Fruit fly (Drosophila melanogaster) whole organism, prepupa: ENCODE data around the gene CG6928.

Experiments
- Blimp-1 ChIP-seq: fragments of 200-800 bp; sonication (Bioruptor generic); optimal IDR thresholded peaks from 3 replicates; lab custom pipeline; 2017; ENCODE audit warnings: missing biosample characterization, missing genetic modification characterization, mild to moderate bottlenecking, moderate library complexity, missing genetic modification reagents
- CG10669 ChIP-seq: fragments of 200-800 bp; sonication (Bioruptor generic); optimal IDR thresholded peaks from 3 replicates; lab custom pipeline; 2018; ENCODE audit warnings: missing biosample characterization, mild to moderate bottlenecking, missing genetic modification characterization, moderate library complexity
- CG11902 ChIP-seq: fragments of 200-800 bp; sonication (Bioruptor generic); optimal IDR thresholded peaks from 3 replicates; lab custom pipeline; 2016; ENCODE audit warnings: missing biosample characterization, missing genetic modification characterization
- CG15336 ChIP-seq: fragments of 200-800 bp; sonication (Bioruptor generic); IDR thresholded peaks from 2 replicates; pipeline ENCODE4 v1.3.6; 2022; ENCODE audit warnings: missing biosample characterization, missing genetic modification characterization
- CG1621 ChIP-seq: fragments of 200-800 bp; sonication (Bioruptor generic); optimal IDR thresholded peaks from 3 replicates; lab custom pipeline; 2018; ENCODE audit warnings: missing biosample characterization, mild to moderate bottlenecking, missing genetic modification characterization
- CG3032 ChIP-seq: fragments of 200-800 bp; optimal IDR thresholded peaks from 2 replicates; lab custom pipeline; 2019; ENCODE audit warnings: missing biosample characterization, mild to moderate bottlenecking, missing genetic modification characterization, moderate library complexity
- CG32006 ChIP-seq: fragments of 200-800 bp; sonication (Bioruptor generic); optimal IDR thresholded peaks from 3 replicates; lab custom pipeline; 2017; ENCODE audit warnings: missing biosample characterization, mild to moderate bottlenecking, missing genetic modification characterization
- CG7368 ChIP-seq: fragments of 200-800 bp; sonication (Bioruptor generic); optimal IDR thresholded peaks from 3 replicates; lab custom pipeline; 2016; ENCODE audit warnings: missing biosample characterization, missing genetic modification characterization
- CG8119 ChIP-seq: fragments of 200-800 bp; sonication (Bioruptor generic); IDR thresholded peaks from 3 replicates; pipeline ENCODE4 v1.3.6; 2022; ENCODE audit warnings: missing biosample characterization, missing genetic modification characterization
- Eip75B ChIP-seq: fragments of 200-800 bp; sonication (Bioruptor generic); optimal IDR thresholded peaks from 3 replicates; lab custom pipeline; 2016; ENCODE audit warnings: missing biosample characterization, missing genetic modification characterization
- Ets96B ChIP-seq: fragments of 200-800 bp; optimal IDR thresholded peaks from 2 replicates; lab custom pipeline; 2019; ENCODE audit warnings: missing biosample characterization, mild to moderate bottlenecking, missing genetic modification characterization, moderate library complexity
- Gug ChIP-seq: fragments of 200-800 bp; sonication (Bioruptor generic); IDR thresholded peaks from 2 replicates; pipeline ENCODE4 v1.3.6; 2022; ENCODE audit warnings: missing biosample characterization, missing genetic modification characterization
- Hr38 ChIP-seq: sonication (Bioruptor generic); optimal IDR thresholded peaks from 2 replicates; lab custom pipeline; 2016; ENCODE audit warnings: missing biosample characterization, missing genetic modification characterization
- Hr4 ChIP-seq: fragments of 200-800 bp; sonication (Bioruptor generic); optimal IDR thresholded peaks from 3 replicates; lab custom pipeline; 2016; ENCODE audit warnings: missing biosample characterization, missing genetic modification characterization
- Lpt ChIP-seq: fragments of 200-800 bp; sonication (Bioruptor generic); optimal IDR thresholded peaks from 3 replicates; lab custom pipeline; 2016; ENCODE audit warnings: missing biosample characterization, missing genetic modification characterization
- Met ChIP-seq: fragments of 200-800 bp; sonication (Bioruptor generic); optimal IDR thresholded peaks from 3 replicates; lab custom pipeline; 2016; ENCODE audit warnings: missing biosample characterization, missing genetic modification characterization
- OdsH ChIP-seq: fragments of 200-800 bp; sonication (Bioruptor generic); optimal IDR thresholded peaks from 3 replicates; lab custom pipeline; 2016; ENCODE audit warnings: missing biosample characterization, missing genetic modification characterization
- Sox102F ChIP-seq: fragments of 200-800 bp; sonication (Bioruptor generic); optimal IDR thresholded peaks from 2 replicates; lab custom pipeline; 2016; ENCODE audit warnings: missing biosample characterization, mild to moderate bottlenecking, missing genetic modification characterization
- Sox14 ChIP-seq: fragments of 200-800 bp; sonication (Bioruptor generic); optimal IDR thresholded peaks from 3 replicates; lab custom pipeline; 2016; ENCODE audit warnings: missing biosample characterization, missing genetic modification characterization
- Sox15 ChIP-seq: fragments of 200-800 bp; sonication (Bioruptor generic); optimal IDR thresholded peaks from 3 replicates; lab custom pipeline; 2016; ENCODE audit warnings: missing biosample characterization, missing genetic modification characterization
- achi ChIP-seq: fragments of 200-800 bp; sonication (Bioruptor generic); optimal IDR thresholded peaks from 3 replicates; lab custom pipeline; 2016; ENCODE audit warnings: missing biosample characterization, missing genetic modification characterization
- cyc ChIP-seq: fragments of 200-800 bp; sonication (Bioruptor generic); optimal IDR thresholded peaks from 3 replicates; lab custom pipeline; 2016; ENCODE audit warnings: missing biosample characterization, missing genetic modification characterization
- dsx ChIP-seq: fragments of 200-800 bp; optimal IDR thresholded peaks from 3 replicates; lab custom pipeline; 2019; ENCODE audit warnings: missing biosample characterization, mild to moderate bottlenecking, missing genetic modification characterization, moderate library complexity; ENCODE audit not compliant: poor library complexity, severe bottlenecking
- eg ChIP-seq: fragments of 200-800 bp; sonication (Bioruptor generic); IDR thresholded peaks from 3 replicates; pipeline ENCODE4 v1.3.6; 2022; ENCODE audit warnings: missing biosample characterization, missing genetic modification characterization
- esn ChIP-seq: fragments of 200-800 bp; sonication (Bioruptor generic); optimal IDR thresholded peaks from 2 replicates; lab custom pipeline; 2016; ENCODE audit warnings: missing biosample characterization, mild to moderate bottlenecking, missing genetic modification characterization, moderate library complexity
- fd59A ChIP-seq: fragments of 200-800 bp; sonication (Bioruptor generic); optimal IDR thresholded peaks from 2 replicates; lab custom pipeline; 2017; ENCODE audit warnings: missing biosample characterization, mild to moderate bottlenecking, missing genetic modification characterization, missing genetic modification reagents
- fd85E ChIP-seq: fragments of 200-800 bp; sonication (Bioruptor generic); optimal IDR thresholded peaks from 3 replicates; lab custom pipeline; 2016; ENCODE audit warnings: missing biosample characterization, missing genetic modification characterization
- pdm3 ChIP-seq: fragments of 200-800 bp; sonication (Bioruptor generic); optimal IDR thresholded peaks from 3 replicates; lab custom pipeline; 2016; ENCODE audit warnings: missing biosample characterization, missing genetic modification characterization
- salr ChIP-seq, 2 experiments: fragments of 200-800 bp; sonication (Bioruptor generic); optimal IDR thresholded peaks; 3 replicates each; lab custom pipeline; 2016 to 2018; ENCODE audit warnings: missing biosample characterization in 2 of 2, missing genetic modification characterization in 2 of 2, mild to moderate bottlenecking in 1 of 2
- spab ChIP-seq: fragments of 200-800 bp; sonication (Bioruptor generic); optimal IDR thresholded peaks from 2 replicates; lab custom pipeline; 2017; ENCODE audit warnings: missing biosample characterization, mild to moderate bottlenecking, missing genetic modification characterization, missing genetic modification reagents
- ss ChIP-seq, 2 experiments: fragments of 200-800 bp; sonication (Bioruptor generic); optimal IDR thresholded peaks; 2 replicates in 1 of 2; 3 replicates in 1 of 2; lab custom pipeline; 2017 to 2018; ENCODE audit warnings: mild to moderate bottlenecking in 2 of 2, missing biosample characterization in 2 of 2, missing genetic modification characterization in 2 of 2, moderate library complexity in 1 of 2
- svp ChIP-seq: fragments of 200-800 bp; sonication (Bioruptor generic); peaks from one replicate; lab custom pipeline; 2016; ENCODE audit warnings: missing biosample characterization, missing genetic modification characterization
- topi ChIP-seq: fragments of 200-800 bp; sonication (Bioruptor generic); optimal IDR thresholded peaks from 3 replicates; lab custom pipeline; 2016; ENCODE audit warnings: missing biosample characterization, missing genetic modification characterization
- vri ChIP-seq: fragments of 200-800 bp; sonication (Bioruptor generic); optimal IDR thresholded peaks from 3 replicates; lab custom pipeline; 2016; ENCODE audit warnings: missing biosample characterization, mild to moderate bottlenecking, missing genetic modification characterization

CG6928 gene

dm6 chr3L:11973690-11974089, 29.3 kb upstream of the CG6928 start, which contains the start of gene CG42397:
Gene CG42397, minus strand, starts transcription at chr3L:11973790.
- TF ChIP-seq cyc (GFP tag; lab: Kevin White, UChicago), result no peak
- TF ChIP-seq CG3032 (tag; lab: Kevin White, UChicago), result no peak

- TF ChIP-seq spab (no peak), Sox15 (GFP tag; lab: Kevin White, UChicago) (no peak), vri (GFP tag; lab: Kevin White, UChicago) (no peak)
- TF ChIP-seq, all 60 proteins: peak for 0
Observed at dm6 chr3L:11974605-11975004, 28.4 kb upstream of the CG6928 start, which contains the start of gene CG14125. Gene CG14125, plus strand, starts transcription at chr3L:11974905.

- TF ChIP-seq fd59A (GFP tag; lab: Kevin White, UChicago) (no peak), CG15336 (GFP tag; lab: Robert Waterston, UW) (no peak), salr (GFP tag; optimal IDR thresholded peaks at IDR 0.05; lab: Kevin White, UChicago) (no peak), Blimp-1 (GFP tag; lab: Kevin White, UChicago) (no peak), topi (no peak), CG1621 (tag; lab: Kevin White, UChicago) (no peak), CG8119 (no peak), Hr38 (GFP tag; lab: Kevin White, UChicago) (no peak), Sox15 (GFP tag; lab: Kevin White, UChicago) (no peak), Hr4 (GFP tag; lab: Kevin White, UChicago) (no peak), Lpt (GFP tag; lab: Kevin White, UChicago) (no peak), OdsH (GFP tag; lab: Kevin White, UChicago) (no peak), CG32006 (GFP tag; lab: Kevin White, UChicago) (no peak), pdm3 (GFP tag; lab: Kevin White, UChicago) (no peak), Met (GFP tag; lab: Kevin White, UChicago) (no peak), CG7368 (no peak), Ets96B (no peak), achi (GFP tag; lab: Kevin White, UChicago) (no peak), CG11902 (no peak), esn (no peak)
Observed at dm6 chr3L:11975811-11976210, 27.1 kb upstream of the CG6928 start, which contains the start of gene CG43896. Gene CG43896, plus strand, starts transcription at chr3L:11976111.

dm6 chr3L:11984606-11985005, 18.3 kb upstream of the CG6928 start, which contains the start of gene CG6938:
Gene CG6938, plus strand, starts transcription at chr3L:11984906.
- no peak for TF ChIP-seq CG1621 (tag; lab: Kevin White, UChicago)
- no peak for TF ChIP-seq eg (GFP tag; lab: Robert Waterston, UW)
- TF ChIP-seq svp (GFP tag; lab: Kevin White, UChicago), result no peak
- no peak for TF ChIP-seq Met (GFP tag; lab: Kevin White, UChicago)
- no peak for TF ChIP-seq Gug (GFP tag; lab: Robert Waterston, UW)
- TF ChIP-seq Eip75B (GFP tag; lab: Kevin White, UChicago), result no peak
- no peak for TF ChIP-seq Sox14 (GFP tag; lab: Kevin White, UChicago)
- no peak for TF ChIP-seq ss (GFP tag; optimal IDR thresholded peaks at IDR 0.05; lab: Kevin White, UChicago)
- TF ChIP-seq pdm3 (GFP tag; lab: Kevin White, UChicago), result no peak
- TF ChIP-seq CG10669 (GFP tag; lab: Kevin White, UChicago), result no peak
- no peak for TF ChIP-seq Sox102F (GFP tag; lab: Kevin White, UChicago)
- TF ChIP-seq dsx (GFP tag; lab: Kevin White, UChicago), result no peak
- no peak for TF ChIP-seq salr (GFP tag; optimal IDR thresholded peaks at IDR 0.05; lab: Kevin White, UChicago)

- TF ChIP-seq spab, result no peak
- TF ChIP-seq Eip75B (GFP tag; lab: Kevin White, UChicago), result no peak
- no peak for TF ChIP-seq pdm3 (GFP tag; lab: Kevin White, UChicago)
- no peak for TF ChIP-seq topi
- TF ChIP-seq OdsH (GFP tag; lab: Kevin White, UChicago), result no peak
- TF ChIP-seq fd85E (GFP tag; lab: Kevin White, UChicago), result no peak
- TF ChIP-seq Ets96B, result no peak
Observed at dm6 chr3L:11990436-11990835, 12.5 kb upstream of the CG6928 start, which contains the start of gene CG6931. Gene CG6931, plus strand, starts transcription at chr3L:11990736.
